Fruit fly (Drosophila melanogaster) whole organism, pupa: ENCODE results near the gene CG14669.

Source experiments
- CG13204 ChIP-seq: fragments of 200-800 bp; sonication (Bioruptor generic); optimal IDR thresholded peaks from 2 replicates; lab custom pipeline; 2018; ENCODE audit warnings: missing biosample characterization, mild to moderate bottlenecking, missing genetic modification characterization, moderate library complexity
- CG8159 ChIP-seq: fragments of 200-800 bp; sonication (Bioruptor generic); optimal IDR thresholded peaks from 3 replicates; lab custom pipeline; 2018; ENCODE audit warnings: missing biosample characterization, mild to moderate bottlenecking, missing genetic modification characterization, moderate library complexity
- CG9948 ChIP-seq: fragments of 200-800 bp; sonication (Bioruptor generic); optimal IDR thresholded peaks from 2 replicates; lab custom pipeline; 2018; ENCODE audit warnings: missing biosample characterization, mild to moderate bottlenecking, missing genetic modification characterization, moderate library complexity
- D1 ChIP-seq: fragments of 200-800 bp; sonication (Bioruptor generic); optimal IDR thresholded peaks from 2 replicates; lab custom pipeline; 2018; ENCODE audit warnings: missing biosample characterization, mild to moderate bottlenecking, missing genetic modification characterization, moderate library complexity
- EcR ChIP-seq: fragments of 200-800 bp; sonication (Bioruptor generic); optimal IDR thresholded peaks from 3 replicates; lab custom pipeline; 2019; ENCODE audit warnings: missing biosample characterization, missing genetic modification characterization, mild to moderate bottlenecking, moderate library complexity, missing genetic modification reagents
- Ets98B ChIP-seq: fragments of 200-800 bp; sonication (Bioruptor generic); IDR thresholded peaks from 2 replicates; pipeline ENCODE4 v1.3.6; 2022; ENCODE audit warnings: missing biosample characterization, missing genetic modification characterization
- fd96Ca ChIP-seq: fragments of 200-800 bp; sonication (Bioruptor generic); IDR thresholded peaks from 3 replicates; pipeline ENCODE4 v1.3.6; 2022; ENCODE audit warnings: missing biosample characterization, missing genetic modification characterization
- gl ChIP-seq: fragments of 200-800 bp; sonication (Bioruptor generic); optimal IDR thresholded peaks from 2 replicates; lab custom pipeline; 2018; ENCODE audit warnings: missing biosample characterization, mild to moderate bottlenecking, missing genetic modification characterization

- no peak for TF ChIP-seq fd96Ca (GFP tag; lab: Robert Waterston, UW)
- TF ChIP-seq Ets98B (GFP tag; lab: Robert Waterston, UW) = no peak
- peak; percentile 17 for TF ChIP-seq CG13204 (GFP tag; lab: Kevin White, UChicago)
- no peak for TF ChIP-seq D1 (tag; lab: Kevin White, UChicago)
- TF ChIP-seq CG8159 (tag; lab: Kevin White, UChicago) = no peak
- peak; percentile 79 for TF ChIP-seq EcR
- no peak for TF ChIP-seq gl
- no peak for TF ChIP-seq CG9948 (tag; lab: Kevin White, UChicago)
Observed at dm6 chr3R:5389034-5389433, 25.3 kb upstream of the CG14669 start.
